Worm (Caenorhabditis elegans) whole organism, L4/young adult: ENCODE data around the gene cyp-32B1.

Experiments used
- W03F9.2 ChIP-seq: fragments of 150-350 bp; optimal IDR thresholded peaks from 2 replicates; lab custom pipeline; 2014; ENCODE audit warnings: missing biosample characterization, missing genetic modification characterization
- dao-5 ChIP-seq: sonication (generic microtip); optimal IDR thresholded peaks from 2 replicates; lab custom pipeline; 2016; ENCODE audit warnings: missing genotype, missing genetic modification characterization, moderate library complexity, missing compliant biosample characterization
- him-1 ChIP-seq: sonication (generic microtip); optimal IDR thresholded peaks from 2 replicates; lab custom pipeline; 2016; ENCODE audit warnings: missing genotype, missing genetic modification reagents, missing genetic modification characterization, missing compliant biosample characterization

DNA sequence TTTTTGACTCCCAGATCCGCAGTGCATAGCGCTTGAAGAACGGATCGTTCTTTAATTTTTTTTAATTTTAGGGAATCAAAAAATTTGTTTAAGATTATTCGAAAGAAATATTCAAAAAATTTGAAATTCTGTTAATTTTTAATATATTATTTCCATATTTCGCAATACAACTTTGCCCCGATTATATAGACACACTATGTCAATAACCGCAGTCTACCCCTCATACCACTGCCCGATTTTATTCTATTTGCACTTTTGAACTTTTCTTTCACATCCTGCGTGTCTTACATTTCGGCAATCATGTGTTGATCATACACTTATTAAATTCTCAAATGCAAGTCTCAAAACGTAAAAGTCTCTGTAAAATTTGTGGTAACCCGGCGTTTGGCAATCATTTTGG is 17.6 kb upstream of the cyp-32B1 start, which contains the start of gene nhr-56:
- no peak for TF ChIP-seq him-1 (tag; lab: Kevin White, UChicago)
- no peak for TF ChIP-seq W03F9.2 (tag; lab: Kevin White, UChicago)
- no peak for TF ChIP-seq dao-5 (tag; lab: Kevin White, UChicago)
